Worm (Caenorhabditis elegans): ENCODE data around the gene srz-14.

DNA sequence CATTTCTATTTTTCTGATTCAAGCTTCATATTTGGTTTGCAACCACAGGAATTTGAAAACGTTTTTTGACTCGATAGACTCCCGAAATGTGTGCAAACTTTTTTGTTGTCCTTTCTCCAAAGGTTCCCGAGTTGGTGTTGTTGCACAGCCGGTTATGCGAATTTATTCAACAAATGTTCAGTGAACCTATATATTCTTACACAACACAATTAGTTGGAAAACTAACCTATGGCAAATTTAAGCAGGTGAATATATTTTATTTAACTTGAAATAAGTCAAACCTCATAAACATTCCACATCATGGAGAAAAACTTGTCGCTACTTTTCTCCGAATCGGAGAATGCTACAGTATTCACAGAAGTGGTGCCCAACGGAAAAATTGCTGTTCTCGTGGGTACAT lies at the start of gene srz-14:
- TF ChIP-seq tlf-1 (GFP tag; optimal IDR thresholded peaks at IDR 0.05) = no peak
- no peak for TF ChIP-seq F37B4.10 (GFP tag; IDR thresholded peaks at IDR 0.05)
- no peak for TF ChIP-seq T07F8.4 (tag; optimal IDR thresholded peaks at IDR 0.05)
- TF ChIP-seq mel-28 (tag; optimal IDR thresholded peaks at IDR 0.05; ENCODE audit: borderline replicate concordance) = no peak
- no peak for TF ChIP-seq him-1 (tag; optimal IDR thresholded peaks at IDR 0.05)
- TF ChIP-seq xnd-1 (tag; optimal IDR thresholded peaks at IDR 0.05) = no peak
- no peak for TF ChIP-seq chd-7 (tag; optimal IDR thresholded peaks at IDR 0.05)
- TF ChIP-seq ets-4 (GFP tag; optimal IDR thresholded peaks at IDR 0.05) = no peak
- TF ChIP-seq ama-1 (optimal IDR thresholded peaks at IDR 0.05) = no peak
- TF ChIP-seq ama-1 (GFP tag; optimal IDR thresholded peaks at IDR 0.05) = no peak
- TF ChIP-seq Y53F4B.3 (GFP tag; IDR thresholded peaks at IDR 0.05) = no peak
- no peak for TF ChIP-seq ZK185.1 (tag; optimal IDR thresholded peaks at IDR 0.05; ENCODE audit: poor library complexity, severe bottlenecking)
- no peak for TF ChIP-seq attf-6 (GFP tag; IDR thresholded peaks at IDR 0.05)
